Fruit fly (Drosophila melanogaster): ENCODE measurements around the gene CG17806.

CG17806 gene

DNA sequence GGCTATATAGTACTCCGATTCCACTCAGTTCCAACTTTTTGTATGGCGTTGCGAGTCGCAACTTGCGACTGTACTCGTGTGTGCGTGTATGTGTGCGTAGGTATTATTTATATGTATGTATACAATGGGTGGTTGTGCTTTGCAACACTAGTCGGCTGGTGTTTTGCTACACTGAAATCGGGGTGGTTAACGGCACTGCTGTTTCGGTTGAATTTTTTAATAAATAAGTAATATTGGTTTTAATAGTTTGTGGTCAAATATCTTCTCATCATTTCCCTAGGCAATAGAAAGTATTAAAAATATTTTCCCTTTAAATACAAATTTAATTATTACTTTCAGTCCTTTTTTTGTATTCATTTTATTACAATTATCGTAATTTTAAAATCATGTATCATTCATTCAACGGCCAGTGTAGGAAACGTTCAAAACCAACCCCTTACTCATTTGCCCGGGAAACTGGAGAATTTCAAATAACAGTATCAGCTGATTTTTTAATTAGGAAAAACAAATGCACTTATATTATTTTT, 4.8 kb downstream of the CG17806 start, which contains the start of gene CG7379 (continued):
- TF ChIP-seq Ets65A (GFP tag), result peak; percentile 99
- TF ChIP-seq CG11456 (GFP tag; IDR thresholded peaks at IDR 0.05), result peak; percentile 93
- peak; percentile 79 for TF ChIP-seq Usf (GFP tag; optimal IDR thresholded peaks at IDR 0.05)
- TF ChIP-seq Dref (GFP tag; IDR thresholded peaks at IDR 0.05), result peak; percentile 45
- no peak; the same call in 1 of the 2 replicates for TF ChIP-seq chm (GFP tag; IDR thresholded peaks at IDR 0.05)
- peak; percentile 78 for TF ChIP-seq CG1233 (GFP tag; optimal IDR thresholded peaks at IDR 0.05)
- peak; percentile 76 for TF ChIP-seq H2.0 (GFP tag; IDR thresholded peaks at IDR 0.05)
- peak; percentile 77 for TF ChIP-seq CG13894 (tag; optimal IDR thresholded peaks at IDR 0.05)
- TF ChIP-seq crol (GFP tag; IDR thresholded peaks at IDR 0.05), result no peak
- TF ChIP-seq sisA (GFP tag; IDR thresholded peaks at IDR 0.05), result peak; percentile 85
- peak; percentile 41 for TF ChIP-seq gcm (GFP tag; optimal IDR thresholded peaks at IDR 0.05)
- TF ChIP-seq sr (GFP tag; IDR thresholded peaks at IDR 0.05), result peak; percentile 25; the same call in 1 of the 3 replicates
- TF ChIP-seq CG15011 (GFP tag; optimal IDR thresholded peaks at IDR 0.05), result peak; percentile 57
- peak; percentile 60 for TF ChIP-seq slp2 (GFP tag; optimal IDR thresholded peaks at IDR 0.05)
- TF ChIP-seq CG8388 (GFP tag; optimal IDR thresholded peaks at IDR 0.05), result peak; percentile 52
- peak; percentile 41 for TF ChIP-seq trh (GFP tag; optimal IDR thresholded peaks at IDR 0.05)
- TF ChIP-seq ac (GFP tag; optimal IDR thresholded peaks at IDR 0.05), result no peak
- TF ChIP-seq CG17802 (tag; optimal IDR thresholded peaks at IDR 0.05), result peak; percentile 89
- peak; percentile 28 for TF ChIP-seq CTCF (GFP tag; optimal IDR thresholded peaks at IDR 0.05)
- TF ChIP-seq Blimp-1 (GFP tag; optimal IDR thresholded peaks at IDR 0.05), result no peak
- no peak for TF ChIP-seq CG2129 (GFP tag; IDR thresholded peaks at IDR 0.05; ENCODE audit: partially characterized antibody)
- peak; percentile 67 for TF ChIP-seq CG18262 (tag; optimal IDR thresholded peaks at IDR 0.05)
- TF ChIP-seq Dbx (GFP tag; IDR thresholded peaks at IDR 0.05), result peak; percentile 93
- peak; percentile 70 for TF ChIP-seq CG4282 (GFP tag; optimal IDR thresholded peaks at IDR 0.05)
- 0 out of 3 replicates have a peak, but pooled peaks have one; percentile 42 for TF ChIP-seq otp (GFP tag; IDR thresholded peaks at IDR 0.05)
- peak; percentile 71; the same call in 1 of the 2 replicates for TF ChIP-seq ara (GFP tag; IDR thresholded peaks at IDR 0.05)
- no peak; the same call in 1 of the 2 replicates for TF ChIP-seq Lim3 (GFP tag; IDR thresholded peaks at IDR 0.05)
- peak; percentile 85 for TF ChIP-seq CG15514 (GFP tag; optimal IDR thresholded peaks at IDR 0.05)
- no peak for TF ChIP-seq aop (GFP tag; IDR thresholded peaks at IDR 0.05)
- TF ChIP-seq Doc3 (GFP tag; IDR thresholded peaks at IDR 0.05; ENCODE audit: partially characterized antibody), result no peak
- peak; percentile 49; the same call in 1 of the 3 replicates for TF ChIP-seq CG11093 (GFP tag; IDR thresholded peaks at IDR 0.05)
- no peak for TF ChIP-seq btn (GFP tag; optimal IDR thresholded peaks at IDR 0.05)
- TF ChIP-seq MESR4 (GFP tag; optimal IDR thresholded peaks at IDR 0.05), result peak; percentile 98
- TF ChIP-seq CG7963 (GFP tag; IDR thresholded peaks at IDR 0.05; ENCODE audit: partially characterized antibody), result no peak
- peak; percentile 45; the same call in 1 of the 3 replicates for TF ChIP-seq Opbp (GFP tag; IDR thresholded peaks at IDR 0.05; ENCODE audit: partially characterized antibody)
- TF ChIP-seq CHES-1-like (GFP tag; optimal IDR thresholded peaks at IDR 0.05), result peak; percentile 77
- TF ChIP-seq zen (tag; optimal IDR thresholded peaks at IDR 0.05), result peak; percentile 71
- TF ChIP-seq knrl (GFP tag; IDR thresholded peaks at IDR 0.05; ENCODE audit: partially characterized antibody), result peak; percentile 29; the same call in 1 of the 3 replicates
- TF ChIP-seq fd64A (GFP tag; optimal IDR thresholded peaks at IDR 0.05), result no peak
- TF ChIP-seq MTF-1 (GFP tag; optimal IDR thresholded peaks at IDR 0.05; ENCODE audit: borderline replicate concordance), result peak; percentile 23
- TF ChIP-seq schlank (tag; optimal IDR thresholded peaks at IDR 0.05), result peak; percentile 60
- TF ChIP-seq CG43689 (GFP tag; IDR thresholded peaks at IDR 0.05), result no peak
- peak; percentile 88 for TF ChIP-seq Xbp1 (GFP tag; optimal IDR thresholded peaks at IDR 0.05)
- no peak for TF ChIP-seq pita (GFP tag; optimal IDR thresholded peaks at IDR 0.05)
- TF ChIP-seq tna (GFP tag; IDR thresholded peaks at IDR 0.05; ENCODE audit: partially characterized antibody), result no peak
- peak in 1 of 2 experiments; percentile 2 for TF ChIP-seq Eip74EF (GFP tag; optimal IDR thresholded peaks at IDR 0.05)
- peak; percentile 41 for TF ChIP-seq luna (GFP tag; optimal IDR thresholded peaks at IDR 0.05)
- no peak for TF ChIP-seq sd (tag; optimal IDR thresholded peaks at IDR 0.05)
- TF ChIP-seq psq (GFP tag; optimal IDR thresholded peaks at IDR 0.05), result peak; percentile 63
- TF ChIP-seq CG2875 (GFP tag; optimal IDR thresholded peaks at IDR 0.05), result peak; percentile 51
